Worm (Caenorhabditis elegans) whole organism, mixed stage, embryonic: ENCODE results near the gene nhr-71.

Source experiments
- ces-1 ChIP-seq: fragments of 150-350 bp; optimal IDR thresholded peaks from 2 replicates; lab custom pipeline; 2014; ENCODE audit warnings: missing biosample characterization, missing genetic modification reagents, missing genetic modification characterization
- elt-1 ChIP-seq: sonication (generic microtip); optimal IDR thresholded peaks from 2 replicates; lab custom pipeline; 2017; ENCODE audit warnings: missing genetic modification characterization, mild to moderate bottlenecking, missing compliant biosample characterization, antibody characterized with exemption, moderate library complexity, borderline replicate concordance; ENCODE audit not compliant: insufficient read depth
- nhr-2 ChIP-seq: fragments of 150-350 bp; optimal IDR thresholded peaks from 2 replicates; lab custom pipeline; 2014; ENCODE audit warnings: missing biosample characterization, missing genetic modification characterization
- nhr-237 ChIP-seq: fragments of 150-350 bp; optimal IDR thresholded peaks from 2 replicates; lab custom pipeline; 2014; ENCODE audit warnings: missing biosample characterization, missing genetic modification characterization
- unc-62 ChIP-seq: fragments of 150-350 bp; optimal IDR thresholded peaks from 2 replicates; lab custom pipeline; 2014; ENCODE audit warnings: missing biosample characterization, missing genetic modification reagents, missing genetic modification characterization
- ztf-11 ChIP-seq: fragments of 150-350 bp; optimal IDR thresholded peaks from 2 replicates; lab custom pipeline; 2014; ENCODE audit warnings: missing biosample characterization, missing genetic modification characterization

DNA sequence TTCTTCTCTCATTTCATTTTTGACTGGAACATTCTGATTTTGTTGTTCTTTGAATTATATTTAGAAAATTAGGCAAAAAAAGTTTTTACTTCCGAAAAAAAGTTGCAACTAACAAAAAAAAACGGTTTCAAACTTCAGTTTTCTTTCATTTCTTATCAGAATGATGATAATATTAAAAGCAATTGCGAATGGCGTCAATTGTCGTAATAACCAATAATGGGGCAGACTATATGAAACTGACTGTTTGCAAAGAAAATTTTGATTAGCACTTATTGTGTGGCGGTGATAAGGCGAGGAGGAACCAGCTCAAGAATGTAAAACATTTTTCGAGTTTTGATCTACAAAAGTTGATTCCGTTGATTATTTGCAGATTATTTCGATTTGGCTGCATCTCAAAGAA lies 25.6 kb downstream of the nhr-71 start:
- TF ChIP-seq ces-1 (no peak), nhr-237 (tag; lab: Kevin White, UChicago) (no peak), unc-62 (GFP tag; lab: Kevin White, UChicago) (no peak), elt-1 (no peak), ztf-11 (tag; lab: Kevin White, UChicago) (no peak), nhr-2 (tag; lab: Kevin White, UChicago) (no peak)
